Worm (Caenorhabditis elegans): Measurements from ENCODE around the gene srxa-19.
A peak's percentile ranks its signal among the peaks of the same experiment; 100 is the strongest.

Gene srxa-19

DNA sequence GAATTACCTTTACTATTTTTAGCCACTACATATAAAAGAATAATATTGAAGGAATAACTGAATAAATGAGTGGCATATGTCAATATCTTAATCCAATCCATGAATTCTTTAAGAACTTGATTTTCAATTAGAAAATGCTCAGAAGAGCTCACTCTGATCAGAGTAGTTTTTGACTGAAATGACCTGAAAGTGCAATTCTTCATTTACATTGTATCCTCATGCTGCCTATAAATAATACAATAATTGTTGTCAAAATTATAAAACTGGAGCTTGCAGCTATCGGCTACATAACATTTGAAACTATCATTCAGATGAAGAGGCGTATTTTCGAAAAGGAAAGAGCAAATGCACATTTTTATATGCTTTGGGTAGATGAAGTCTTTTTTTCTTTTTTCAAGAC, at the start of gene srxa-19:
Gene srxa-19, minus strand, starts transcription at position 101 of the 400 bp plus-strand sequence.
- no peak for TF ChIP-seq dao-5 (tag; optimal IDR thresholded peaks at IDR 0.05)

DNA sequence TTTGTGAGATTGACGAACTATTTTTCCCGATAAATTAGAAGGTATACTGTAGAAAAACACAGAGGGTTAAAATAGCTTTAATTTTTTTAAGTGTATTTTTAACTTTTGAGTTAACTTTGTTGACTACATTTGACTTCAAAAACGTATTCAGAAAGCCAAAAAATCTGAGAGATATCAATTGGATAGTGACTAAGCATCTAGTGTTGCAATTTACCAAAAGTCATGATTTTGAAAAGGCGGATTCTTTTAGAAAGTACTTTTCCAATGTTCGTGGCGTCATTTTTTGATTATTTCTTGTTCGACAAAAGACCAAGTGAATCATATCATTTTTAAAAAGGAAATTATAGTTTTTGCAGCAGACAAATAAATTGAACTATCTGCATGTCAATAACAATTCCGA, 46.3 kb upstream of the srxa-19 start:
- TF ChIP-seq him-1 (tag; optimal IDR thresholded peaks at IDR 0.05) (peak; percentile 93), dao-5 (tag; optimal IDR thresholded peaks at IDR 0.05) (no peak)

DNA sequence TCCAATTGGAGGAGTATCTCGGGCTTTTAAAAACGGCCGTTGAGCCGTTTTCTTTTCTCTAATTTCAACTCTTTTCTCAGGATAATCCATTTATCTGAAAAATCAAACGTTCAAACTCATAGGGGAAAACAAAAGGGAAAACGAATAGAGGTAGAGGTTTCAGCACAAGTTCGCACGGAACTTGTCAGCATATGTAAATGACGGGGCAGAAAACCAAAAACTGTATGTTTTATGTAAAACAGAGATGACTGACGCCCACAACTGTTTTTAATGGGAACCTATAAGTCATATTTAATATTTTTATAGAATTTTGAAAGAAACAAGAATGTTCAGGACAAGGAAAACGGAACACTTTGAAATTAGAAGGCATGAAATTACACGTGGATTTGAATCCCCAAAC, 43.8 kb upstream of the srxa-19 start, which contains the start of gene C51E3.6:
Gene C51E3.6, minus strand, starts transcription at position 101 of the 400 bp plus-strand sequence.
- no peak for TF ChIP-seq him-1 (tag; optimal IDR thresholded peaks at IDR 0.05)
- TF ChIP-seq W03F9.2 (tag; optimal IDR thresholded peaks at IDR 0.05) = no peak

DNA sequence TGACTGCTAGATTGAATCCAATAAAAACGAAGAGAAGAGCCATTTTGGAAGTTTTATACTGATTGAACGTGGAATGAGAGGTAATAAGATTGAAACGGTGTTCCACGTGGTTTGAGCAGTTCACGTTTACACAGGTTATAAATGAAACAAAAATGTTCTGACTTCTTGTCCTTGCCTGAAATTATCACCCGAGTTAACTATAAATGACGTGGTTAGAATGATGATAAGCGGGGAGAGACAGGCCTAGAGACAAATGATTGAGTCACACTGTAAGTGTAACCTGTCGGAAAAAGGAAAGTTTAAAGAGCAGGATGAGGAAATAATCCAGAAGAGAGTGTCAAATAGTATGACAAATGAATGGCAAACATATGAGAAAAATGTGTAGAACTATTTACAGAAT, 38.4 kb upstream of the srxa-19 start, which contains the start of gene C51E3.10:
Gene C51E3.10, minus strand, starts transcription at position 181 of the 400 bp plus-strand sequence.
- no peak for TF ChIP-seq dao-5 (tag; optimal IDR thresholded peaks at IDR 0.05)
- no peak for TF ChIP-seq W03F9.2 (tag; optimal IDR thresholded peaks at IDR 0.05)
- TF ChIP-seq him-1 (tag; optimal IDR thresholded peaks at IDR 0.05) = no peak

DNA sequence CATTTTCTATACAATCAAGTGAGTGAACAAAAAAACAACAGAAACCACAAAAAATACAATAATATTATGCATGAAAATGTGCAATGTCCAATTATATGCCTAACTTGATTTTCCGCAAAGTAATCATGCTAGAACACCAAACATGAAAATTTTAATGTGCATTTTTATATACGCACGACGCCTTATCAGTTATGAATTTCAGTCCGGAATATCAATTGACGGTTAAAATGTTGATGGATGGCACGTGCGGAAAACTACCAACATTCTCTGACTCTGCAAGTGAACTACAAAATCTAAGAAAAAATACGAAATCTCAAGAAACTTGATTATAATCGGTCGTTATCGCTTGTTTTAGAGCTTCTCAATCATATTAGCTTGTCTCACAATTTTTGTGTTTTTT, 37.4 kb upstream of the srxa-19 start:
- TF ChIP-seq W03F9.2 (tag; optimal IDR thresholded peaks at IDR 0.05) (no peak), him-1 (tag; optimal IDR thresholded peaks at IDR 0.05) (no peak), dao-5 (tag; optimal IDR thresholded peaks at IDR 0.05) (no peak)

DNA sequence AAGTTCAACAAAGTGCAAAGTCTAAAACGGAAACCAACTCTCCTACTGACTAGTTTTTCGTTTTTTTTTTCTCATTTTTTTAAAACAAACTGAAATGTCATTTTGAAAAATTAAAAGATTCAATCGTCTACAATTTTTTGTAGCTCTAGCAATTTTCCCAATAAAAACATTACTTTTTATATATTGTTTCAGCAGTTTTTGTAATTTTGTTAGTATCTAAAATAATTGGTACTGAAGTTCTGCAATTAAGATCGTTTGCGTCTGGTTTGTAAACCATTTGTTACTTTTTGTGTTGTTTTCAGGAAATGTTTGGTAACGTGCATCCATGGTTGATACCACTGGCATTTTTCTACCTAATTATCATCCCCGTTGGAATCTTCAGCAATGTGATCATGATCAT, 36.0 kb upstream of the srxa-19 start, which contains the start of gene srsx-30:
Gene srsx-30, plus strand, starts transcription at position 301 of the 400 bp plus-strand sequence.
- TF ChIP-seq W03F9.2 (tag; optimal IDR thresholded peaks at IDR 0.05) (no peak), him-1 (tag; optimal IDR thresholded peaks at IDR 0.05) (no peak), dao-5 (tag; optimal IDR thresholded peaks at IDR 0.05) (no peak)

DNA sequence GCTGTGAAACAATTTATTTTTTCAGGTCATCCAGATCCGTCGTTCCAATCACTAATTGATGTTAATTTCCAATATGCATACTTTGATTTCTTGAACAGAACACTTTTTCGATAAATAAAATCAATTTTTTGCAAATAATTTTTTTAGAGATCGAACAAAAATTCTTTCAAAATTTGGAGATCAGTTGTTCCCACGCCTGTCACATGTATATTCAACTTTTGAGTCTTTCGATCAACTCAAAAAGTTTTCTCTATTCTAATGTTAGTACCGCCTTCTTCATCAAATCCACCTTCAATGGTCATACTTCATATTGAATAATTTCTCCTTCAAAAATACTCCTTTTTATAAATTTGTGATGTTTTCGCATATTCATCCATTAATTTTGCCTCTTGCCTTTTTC, 32.1 kb upstream of the srxa-19 start, which contains the start of gene srsx-29:
Gene srsx-29, plus strand, starts transcription at position 301 of the 400 bp plus-strand sequence.
- TF ChIP-seq dao-5 (tag; optimal IDR thresholded peaks at IDR 0.05) (no peak), him-1 (tag; optimal IDR thresholded peaks at IDR 0.05) (no peak), W03F9.2 (tag; optimal IDR thresholded peaks at IDR 0.05) (no peak)

DNA sequence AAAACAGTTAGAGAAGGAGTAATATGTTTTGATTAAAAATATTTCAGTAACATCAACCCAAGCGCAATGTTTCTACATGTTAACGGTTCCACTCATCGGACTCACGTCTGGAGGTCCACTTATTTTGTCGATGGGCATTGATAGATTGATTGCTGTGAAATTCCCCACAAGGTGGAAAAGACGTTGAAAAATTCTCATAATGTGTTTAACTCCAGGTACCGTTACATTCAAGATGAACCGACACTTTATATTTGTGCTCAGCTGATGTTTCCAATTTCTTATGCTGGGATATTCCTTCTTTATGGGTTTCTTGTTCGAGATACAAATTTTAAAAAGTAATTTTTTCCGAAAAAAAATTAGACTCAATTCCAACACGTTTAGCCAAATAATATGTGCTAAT, 30.5 kb upstream of the srxa-19 start:
- no peak for TF ChIP-seq W03F9.2 (tag; optimal IDR thresholded peaks at IDR 0.05)
- TF ChIP-seq dao-5 (tag; optimal IDR thresholded peaks at IDR 0.05) = no peak
- TF ChIP-seq him-1 (tag; optimal IDR thresholded peaks at IDR 0.05) = no peak

DNA sequence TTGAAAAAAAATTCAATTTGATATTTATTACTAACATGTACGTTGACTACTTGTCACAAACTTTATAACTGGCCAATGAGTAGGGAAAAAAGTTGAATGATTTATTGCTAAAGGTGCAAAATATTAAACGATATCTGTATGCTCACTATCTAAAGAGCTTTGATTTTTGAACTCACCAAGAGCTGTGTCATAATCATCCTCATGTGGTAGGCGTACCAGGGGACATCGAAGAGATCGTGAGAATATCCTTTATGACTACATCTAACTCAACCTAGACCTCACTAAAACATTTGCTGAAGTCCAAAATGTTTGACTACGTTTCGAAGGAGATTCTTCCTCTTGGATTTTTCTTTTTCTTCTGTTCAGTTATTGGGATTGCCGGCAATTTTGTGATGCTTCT, 29.7 kb upstream of the srxa-19 start, which contains the start of gene srsx-28:
Gene srsx-28, plus strand, starts transcription at position 301 of the 400 bp plus-strand sequence.
- TF ChIP-seq dao-5 (tag; optimal IDR thresholded peaks at IDR 0.05) (no peak), him-1 (tag; optimal IDR thresholded peaks at IDR 0.05) (no peak), W03F9.2 (tag; optimal IDR thresholded peaks at IDR 0.05) (no peak)

DNA sequence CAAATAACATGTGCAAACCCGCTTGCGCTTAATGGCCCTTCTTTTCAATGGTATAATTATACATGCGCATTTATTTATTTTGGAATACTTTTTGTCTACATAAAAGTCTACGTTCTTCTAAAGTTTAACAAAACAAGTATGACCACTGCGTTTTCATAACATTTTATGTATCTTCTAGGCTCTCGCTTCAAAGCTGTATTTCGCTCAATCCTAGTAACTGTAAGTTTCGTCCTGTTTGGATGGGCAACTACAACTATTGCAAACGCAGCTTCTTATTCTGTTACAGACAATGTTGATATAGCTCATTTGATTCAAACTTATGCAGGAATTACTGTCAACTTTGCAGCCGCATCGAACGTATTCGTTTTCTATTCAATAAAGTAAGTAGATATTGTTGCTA, 27.2 kb upstream of the srxa-19 start, which contains the start of gene srsx-27:
Gene srsx-27, plus strand, starts transcription at position 301 of the 400 bp plus-strand sequence.
- TF ChIP-seq dao-5 (tag; optimal IDR thresholded peaks at IDR 0.05) (no peak), W03F9.2 (tag; optimal IDR thresholded peaks at IDR 0.05) (no peak), him-1 (tag; optimal IDR thresholded peaks at IDR 0.05) (no peak)

DNA sequence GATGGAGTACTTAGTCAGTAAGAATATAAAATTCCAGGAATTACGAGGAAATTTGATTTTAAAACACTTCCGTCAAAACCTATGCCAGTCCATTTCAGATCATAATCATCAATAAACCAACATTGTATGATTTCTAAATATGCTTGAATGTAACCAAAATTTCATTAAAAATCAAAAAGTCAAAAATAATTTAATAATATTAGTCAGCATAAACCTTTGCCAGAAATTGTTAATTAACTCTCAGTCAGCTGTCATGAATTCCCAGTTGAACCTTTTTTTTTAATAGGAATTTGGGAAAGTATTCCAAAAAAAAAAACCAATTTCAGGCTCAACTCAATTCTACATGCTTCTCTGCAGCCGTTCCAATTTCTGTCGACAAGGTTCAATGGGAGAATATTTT, 25.8 kb upstream of the srxa-19 start, which contains the start of gene srsx-26:
Gene srsx-26, plus strand, starts transcription at position 301 of the 400 bp plus-strand sequence.
- TF ChIP-seq W03F9.2 (tag; optimal IDR thresholded peaks at IDR 0.05) (no peak), him-1 (tag; optimal IDR thresholded peaks at IDR 0.05) (no peak), dao-5 (tag; optimal IDR thresholded peaks at IDR 0.05) (no peak)

DNA sequence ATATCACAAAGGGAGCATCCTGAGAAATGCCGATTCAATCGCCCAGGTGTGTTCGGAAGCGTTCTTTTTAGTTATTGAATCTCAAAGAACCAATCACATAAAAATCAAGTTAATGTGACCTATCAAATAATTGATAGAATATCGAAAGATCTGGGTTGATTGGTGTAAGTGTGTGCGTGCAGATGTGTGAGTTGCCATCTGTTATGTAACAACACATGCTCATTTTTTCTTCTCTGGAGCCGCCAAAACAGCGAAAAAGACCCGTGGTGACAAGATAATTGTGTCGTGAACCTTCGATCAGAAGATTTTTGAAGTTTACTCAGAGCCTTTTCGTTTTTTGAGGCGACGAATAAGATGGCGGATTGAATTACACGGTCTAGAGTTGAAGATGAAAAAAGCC, 24.2 kb upstream of the srxa-19 start:
- TF ChIP-seq him-1 (tag; optimal IDR thresholded peaks at IDR 0.05) = no peak

DNA sequence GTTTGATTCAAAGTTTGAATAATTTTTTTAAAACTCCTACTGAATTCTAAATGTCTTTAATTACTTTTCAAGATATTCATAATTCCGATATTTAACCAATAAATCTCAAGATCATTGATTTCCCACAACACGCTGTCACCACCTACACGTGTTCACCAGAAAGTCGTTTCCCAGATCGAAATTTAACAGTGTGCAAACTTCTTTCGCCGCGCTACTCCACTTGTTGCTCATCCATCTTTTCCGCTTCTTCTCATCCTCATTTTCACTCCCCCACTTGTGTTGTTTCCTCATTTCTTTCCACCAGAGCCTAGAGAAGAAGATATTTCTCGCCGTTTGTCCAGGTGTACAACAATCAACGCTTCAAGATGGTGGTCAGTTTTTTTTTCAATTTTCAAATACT, 23.1 kb upstream of the srxa-19 start, which contains the start of gene C51E3.9:
Gene C51E3.9, plus strand, starts transcription at position 301 of the 400 bp plus-strand sequence.
- TF ChIP-seq dao-5 (tag; optimal IDR thresholded peaks at IDR 0.05) (no peak), W03F9.2 (tag; optimal IDR thresholded peaks at IDR 0.05) (no peak), him-1 (tag; optimal IDR thresholded peaks at IDR 0.05) (no peak)

DNA sequence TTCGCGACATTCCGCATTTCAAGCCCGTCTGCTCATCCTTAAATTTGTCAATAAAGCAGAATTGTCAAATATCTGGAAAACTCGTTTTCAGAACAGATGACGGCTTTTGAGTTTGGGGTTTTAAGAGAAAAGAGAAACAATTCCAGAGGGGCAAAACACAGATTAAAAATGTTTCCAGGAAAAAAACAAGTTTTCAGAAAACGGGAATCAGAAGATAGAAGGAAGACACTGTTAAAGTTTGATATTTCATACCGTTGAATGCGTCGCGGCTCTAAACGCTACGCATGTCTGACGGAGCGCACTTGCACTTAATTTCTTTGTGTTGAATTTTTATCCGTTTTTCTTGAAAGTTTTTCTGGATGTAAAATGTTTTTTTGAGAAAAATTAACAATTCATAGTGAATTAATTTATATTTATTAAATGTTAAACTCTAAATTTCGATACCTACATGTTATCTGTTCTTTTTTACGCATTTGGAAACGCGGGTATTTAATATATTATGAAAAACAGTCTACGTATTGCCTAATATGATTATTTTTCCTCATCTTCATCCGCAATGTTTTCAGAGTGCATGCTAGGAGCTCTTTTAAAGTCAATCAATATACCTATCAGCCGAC, 11.6 kb upstream of the srxa-19 start, which contains the start of the genes C08B6.18, wdr-20 and C08B6.8:
Gene C08B6.18, minus strand, starts transcription at position 51 of the 617 bp plus-strand sequence.
Gene wdr-20, minus strand, starts transcription at position 82 of the 617 bp plus-strand sequence.
Gene C08B6.8, plus strand, starts transcription at position 567 of the 617 bp plus-strand sequence.
- TF ChIP-seq W03F9.2 (tag; optimal IDR thresholded peaks at IDR 0.05) (no peak), dao-5 (tag; optimal IDR thresholded peaks at IDR 0.05) (no peak), him-1 (tag; optimal IDR thresholded peaks at IDR 0.05) (no peak)

DNA sequence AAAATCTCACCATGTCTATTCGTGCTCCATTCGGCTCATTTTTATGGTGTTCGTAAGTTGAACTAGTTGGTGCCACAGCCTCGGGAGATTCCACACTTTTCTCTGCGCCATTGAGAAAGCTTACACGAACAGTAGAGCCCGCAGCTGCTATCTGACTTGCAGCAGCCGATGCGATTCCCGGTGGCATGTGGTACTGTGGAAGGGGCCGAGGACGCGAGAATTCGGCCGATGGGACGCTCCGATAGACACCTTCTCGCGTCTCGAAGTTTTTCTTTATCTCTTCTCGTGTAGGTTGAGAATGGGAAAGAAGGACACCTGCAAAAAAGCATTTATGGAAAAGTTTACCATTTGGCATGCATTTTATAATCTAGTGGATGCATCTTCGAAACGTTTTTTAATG, 10.7 kb upstream of the srxa-19 start:
- TF ChIP-seq W03F9.2 (tag; optimal IDR thresholded peaks at IDR 0.05) (no peak), dao-5 (tag; optimal IDR thresholded peaks at IDR 0.05) (no peak)
